Worm (Caenorhabditis elegans) whole organism, L2 larva: ENCODE results near the gene Y67A10A.7.

Experiments
- ceh-82 ChIP-seq: fragments of 150-350 bp; optimal IDR thresholded peaks from 2 replicates; lab custom pipeline; 2014; ENCODE audit warnings: missing biosample characterization, missing genetic modification characterization
- nhr-12 ChIP-seq: fragments of 150-350 bp; optimal IDR thresholded peaks from 2 replicates; lab custom pipeline; 2014; ENCODE audit warnings: missing biosample characterization, missing genetic modification characterization
- zag-1 ChIP-seq: fragments of 150-350 bp; optimal IDR thresholded peaks from 2 replicates; lab custom pipeline; 2014; ENCODE audit warnings: missing biosample characterization, missing genetic modification characterization

ce11 chrIV:14421938-14422337 is 48.0 kb downstream of the Y67A10A.7 start, which contains the start of gene F55B11.7:
- TF ChIP-seq ceh-82 (tag; lab: Kevin White, UChicago) (no peak), zag-1 (no peak), nhr-12 (tag; lab: Kevin White, UChicago) (no peak)
